Fruit fly (Drosophila melanogaster) whole organism, embryonic: ENCODE results near the gene CG13461.

Experiments
- CG10565 ChIP-seq: fragments of 200-800 bp; sonication (Bioruptor generic); optimal IDR thresholded peaks from 3 replicates; lab custom pipeline; 2016; ENCODE audit warnings: missing biosample characterization, mild to moderate bottlenecking, missing genetic modification characterization
- CG34224 ChIP-seq: fragments of 200-800 bp; sonication (Bioruptor generic); IDR thresholded peaks from 3 replicates; pipeline ENCODE4 v1.3.6; 2022; ENCODE audit warnings: missing biosample characterization, missing genetic modification characterization; ENCODE audit not compliant: partially characterized antibody
- Gug ChIP-seq: fragments of 200-800 bp; sonication (Bioruptor generic); IDR thresholded peaks from 4 replicates; pipeline ENCODE4 v1.3.6; 2022; ENCODE audit warnings: missing biosample characterization, missing genetic modification characterization
- MESR4 ChIP-seq: fragments of 200-800 bp; sonication (Bioruptor generic); optimal IDR thresholded peaks from 2 replicates; lab custom pipeline; 2018; ENCODE audit warnings: missing biosample characterization, mild to moderate bottlenecking, missing genetic modification characterization, moderate library complexity
- MTF-1 ChIP-seq: fragments of 200-800 bp; sonication (Bioruptor generic); optimal IDR thresholded peaks from 2 replicates; lab custom pipeline; 2018; ENCODE audit warnings: missing biosample characterization, mild to moderate bottlenecking, missing genetic modification characterization, borderline replicate concordance
- Trl ChIP-seq, 3 experiments: fragments of >200 bp in 2 of 3; fragments of 200-800 bp in 1 of 3; sonication (Bioruptor generic) in 1 of 3; optimal IDR thresholded peaks; 2 replicates in 1 of 3; 3 replicates in 2 of 3; lab custom pipeline; 2016 to 2017; ENCODE audit warnings: missing biosample characterization in 1 of 3, missing genetic modification characterization in 1 of 3
- fd96Cb ChIP-seq: fragments of 200-800 bp; sonication (Bioruptor generic); optimal IDR thresholded peaks from 2 replicates; lab custom pipeline; 2018; ENCODE audit warnings: missing biosample characterization, mild to moderate bottlenecking, missing genetic modification characterization, moderate library complexity

dm6 chr3L:15053251-15053650 lies 961 bp upstream of the CG13461 start, which contains the start of gene CG43680:
- TF ChIP-seq MTF-1 (GFP tag; lab: Kevin White, UChicago) = no peak
- no peak for TF ChIP-seq MESR4
- no peak for TF ChIP-seq CG34224
- no peak for TF ChIP-seq Trl (optimal IDR thresholded peaks at IDR 0.05; lab: Kevin White, UChicago)
- no peak for TF ChIP-seq Trl (GFP tag; optimal IDR thresholded peaks at IDR 0.05; lab: Kevin White, UChicago)
- TF ChIP-seq Gug (GFP tag; lab: Robert Waterston, UW) = no peak
- TF ChIP-seq CG10565 (GFP tag; lab: Kevin White, UChicago) = no peak
- no peak for TF ChIP-seq fd96Cb (tag; lab: Kevin White, UChicago)
